Fruit fly (Drosophila melanogaster) whole organism, pupa: ENCODE data around the gene Ets65A.

ENCODE experiments used
- CG12605 ChIP-seq: fragments of 200-800 bp; sonication (Bioruptor generic); IDR thresholded peaks from 2 replicates; pipeline ENCODE4 v1.3.6; 2022; ENCODE audit warnings: missing biosample characterization, missing genetic modification characterization
- CG13204 ChIP-seq: fragments of 200-800 bp; sonication (Bioruptor generic); optimal IDR thresholded peaks from 2 replicates; lab custom pipeline; 2018; ENCODE audit warnings: missing biosample characterization, mild to moderate bottlenecking, missing genetic modification characterization, moderate library complexity
- CG14655 ChIP-seq: fragments of 200-800 bp; sonication (Bioruptor generic); optimal IDR thresholded peaks from 3 replicates; lab custom pipeline; 2017; ENCODE audit warnings: mild to moderate bottlenecking, missing biosample characterization, missing genetic modification reagents, missing genetic modification characterization
- CG17806 ChIP-seq: fragments of 200-800 bp; sonication (Bioruptor generic); optimal IDR thresholded peaks from 2 replicates; lab custom pipeline; 2018; ENCODE audit warnings: missing biosample characterization, mild to moderate bottlenecking, missing genetic modification characterization, moderate library complexity
- CG32121 ChIP-seq: fragments of 200-800 bp; sonication (Bioruptor generic); IDR thresholded peaks from 2 replicates; pipeline ENCODE4 v1.3.6; 2022; ENCODE audit warnings: missing biosample characterization, missing genetic modification characterization
- CG34367 ChIP-seq: fragments of 200-800 bp; sonication (Bioruptor generic); optimal IDR thresholded peaks from 2 replicates; lab custom pipeline; 2018; ENCODE audit warnings: missing biosample characterization, mild to moderate bottlenecking, missing genetic modification characterization
- EcR ChIP-seq: fragments of 200-800 bp; sonication (Bioruptor generic); optimal IDR thresholded peaks from 3 replicates; lab custom pipeline; 2019; ENCODE audit warnings: missing biosample characterization, missing genetic modification characterization, mild to moderate bottlenecking, moderate library complexity, missing genetic modification reagents
- Pif1A ChIP-seq: fragments of 200-800 bp; sonication (Bioruptor generic); optimal IDR thresholded peaks from 3 replicates; lab custom pipeline; 2016; ENCODE audit warnings: missing biosample characterization, missing genetic modification characterization
- Snoo ChIP-seq: fragments of 200-800 bp; sonication (Bioruptor generic); optimal IDR thresholded peaks from 3 replicates; lab custom pipeline; 2017; ENCODE audit warnings: missing biosample characterization, mild to moderate bottlenecking, missing genetic modification characterization, inconsistent platforms
- fd96Ca ChIP-seq: fragments of 200-800 bp; sonication (Bioruptor generic); IDR thresholded peaks from 3 replicates; pipeline ENCODE4 v1.3.6; 2022; ENCODE audit warnings: missing biosample characterization, missing genetic modification characterization

DNA sequence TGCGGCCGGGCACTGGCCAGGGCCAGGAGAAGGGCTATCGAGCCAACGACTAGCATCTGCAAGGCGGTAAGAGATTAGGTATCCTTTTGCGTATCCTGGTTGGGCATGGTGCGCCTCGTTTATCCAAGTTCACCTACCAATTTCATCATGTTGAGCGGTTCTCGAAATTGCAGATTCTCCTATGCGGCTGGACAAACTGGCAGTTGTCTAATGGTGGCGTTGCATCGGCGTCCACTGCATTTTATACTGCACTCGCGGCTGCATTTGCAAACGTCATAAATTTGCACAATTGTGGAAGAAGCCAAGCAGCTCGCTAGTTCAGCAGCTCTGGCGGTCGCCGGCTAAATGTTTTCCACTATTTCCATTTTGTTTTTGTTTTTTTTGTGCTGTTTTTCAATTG is 55.1 kb downstream of the Ets65A start, which contains the start of gene Acp65Aa:
- TF ChIP-seq Pif1A (GFP tag; lab: Kevin White, UChicago): no peak
- no peak for TF ChIP-seq CG13204 (GFP tag; lab: Kevin White, UChicago)
- TF ChIP-seq EcR (GFP tag; lab: Kevin White, UChicago): no peak
- TF ChIP-seq CG12605 (GFP tag; lab: Robert Waterston, UW): no peak
- TF ChIP-seq Snoo: no peak
- no peak for TF ChIP-seq CG34367
- TF ChIP-seq fd96Ca (GFP tag; lab: Robert Waterston, UW): no peak
- TF ChIP-seq CG32121 (GFP tag; lab: Robert Waterston, UW): no peak
- TF ChIP-seq CG14655 (GFP tag; lab: Kevin White, UChicago): no peak
- no peak for TF ChIP-seq CG17806 (tag; lab: Kevin White, UChicago)
